Fruit fly (Drosophila melanogaster): Measurements from ENCODE around the gene Trmt61.

Trmt61 gene

dm6 chr3R:26012801-26013663 lies 46.3 kb upstream of the Trmt61 start (continued):
- TF ChIP-seq CG10267 (tag; optimal IDR thresholded peaks at IDR 0.05) (peak; percentile 74), CG17361 (GFP tag; IDR thresholded peaks at IDR 0.05) (peak; percentile 76; the same call in 2 of the 3 replicates), CG12155 (GFP tag; optimal IDR thresholded peaks at IDR 0.05) (no peak), Sry-β (GFP tag; optimal IDR thresholded peaks at IDR 0.05) (no peak), HLH3B (GFP tag; IDR thresholded peaks at IDR 0.05) (no peak), CG14710 (tag; optimal IDR thresholded peaks at IDR 0.05) (peak; percentile 67), Dip2 (GFP tag; IDR thresholded peaks at IDR 0.05) (no peak), inv (GFP tag; IDR thresholded peaks at IDR 0.05; ENCODE audit: partially characterized antibody) (no peak), CG18599 (GFP tag; optimal IDR thresholded peaks at IDR 0.05) (peak; percentile 11), CG5180 (GFP tag; optimal IDR thresholded peaks at IDR 0.05) (no peak), pita (GFP tag; optimal IDR thresholded peaks at IDR 0.05) (no peak), abd-A (tag; optimal IDR thresholded peaks at IDR 0.05) (peak; percentile 75), CG4404 (GFP tag; IDR thresholded peaks at IDR 0.05) (no peak), ttk (GFP tag; IDR thresholded peaks at IDR 0.05) (no peak), CG12299 (tag; optimal IDR thresholded peaks at IDR 0.05) (peak; percentile 2), CG13424 (tag; optimal IDR thresholded peaks at IDR 0.05) (peak; percentile 64), grau (tag; optimal IDR thresholded peaks at IDR 0.05) (peak; percentile 57), nerfin-2 (GFP tag; IDR thresholded peaks at IDR 0.05; ENCODE audit: partially characterized antibody) (no peak), toy (GFP tag; IDR thresholded peaks at IDR 0.05) (no peak), nmo (GFP tag; optimal IDR thresholded peaks at IDR 0.05) (peak; percentile 74), dysf (GFP tag; IDR thresholded peaks at IDR 0.05) (no peak), ATbp (GFP tag; optimal IDR thresholded peaks at IDR 0.05) (no peak), Vsx1 (GFP tag; optimal IDR thresholded peaks at IDR 0.05) (peak; percentile 29), CG3281 (GFP tag; optimal IDR thresholded peaks at IDR 0.05) (no peak), Hr3 (GFP tag; optimal IDR thresholded peaks at IDR 0.05) (peak; percentile 4), CG13287 (GFP tag; IDR thresholded peaks at IDR 0.05; ENCODE audit: partially characterized antibody) (no peak), PHDP (tag; optimal IDR thresholded peaks at IDR 0.05) (peak; percentile 52), h (optimal IDR thresholded peaks at IDR 0.05) (no peak), CG7987 (GFP tag; optimal IDR thresholded peaks at IDR 0.05) (no peak), CG16815 (GFP tag; optimal IDR thresholded peaks at IDR 0.05) (peak; percentile 27), emc (GFP tag; optimal IDR thresholded peaks at IDR 0.05) (no peak), CG6654 (GFP tag; optimal IDR thresholded peaks at IDR 0.05) (no peak), TFAM (GFP tag; optimal IDR thresholded peaks at IDR 0.05) (no peak), row (GFP tag; IDR thresholded peaks at IDR 0.05) (peak; percentile 63), CG15601 (tag; optimal IDR thresholded peaks at IDR 0.05) (peak; percentile 86), tap (tag; optimal IDR thresholded peaks at IDR 0.05) (peak; percentile 29), CG10321 (GFP tag; IDR thresholded peaks at IDR 0.05) (no peak), CG13296 (GFP tag; optimal IDR thresholded peaks at IDR 0.05) (no peak), Max (GFP tag; optimal IDR thresholded peaks at IDR 0.05) (no peak), phol (tag; optimal IDR thresholded peaks at IDR 0.05) (peak; percentile 63), CG34376 (GFP tag; optimal IDR thresholded peaks at IDR 0.05) (no peak), CG30403 (GFP tag; optimal IDR thresholded peaks at IDR 0.05) (peak; percentile 10), zf30C (GFP tag; optimal IDR thresholded peaks at IDR 0.05) (no peak), tin (GFP tag; optimal IDR thresholded peaks at IDR 0.05) (no peak), Dref (GFP tag; IDR thresholded peaks at IDR 0.05) (0 out of 2 replicates have a peak, but pooled peaks have one; percentile 1), Ets65A (GFP tag) (peak; percentile 5), CG33557 (GFP tag; optimal IDR thresholded peaks at IDR 0.05) (peak; percentile 84), CG17186 (GFP tag; optimal IDR thresholded peaks at IDR 0.05) (no peak)
